Worm (Caenorhabditis elegans): ENCODE results near the gene F42A8.1.

Gene F42A8.1

DNA sequence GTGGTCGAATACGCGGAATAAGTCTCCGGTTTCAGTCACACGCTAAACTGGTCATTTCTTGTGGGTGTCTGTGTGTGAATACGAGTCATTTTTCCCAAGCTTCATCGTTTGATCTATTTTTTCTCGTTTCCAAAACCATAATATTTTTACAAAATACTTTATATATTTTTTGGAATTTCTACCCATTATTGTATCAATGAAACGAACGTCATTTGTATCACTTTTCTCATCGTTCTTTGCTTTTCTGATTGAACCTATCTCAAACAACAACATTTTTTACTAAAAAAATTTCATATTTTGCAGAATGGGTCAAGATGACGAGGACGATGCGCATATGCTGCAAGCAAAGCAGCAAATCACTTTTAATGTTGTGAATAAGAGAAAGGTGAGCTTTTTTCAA is 11.8 kb upstream of the F42A8.1 start, which contains the start of gene mel-11:
Gene mel-11, plus strand, starts transcription at position 301 of the 400 bp plus-strand sequence.
- TF ChIP-seq ztf-11 (tag; optimal IDR thresholded peaks at IDR 0.05) = no peak
- no peak for TF ChIP-seq nhr-10 (tag; optimal IDR thresholded peaks at IDR 0.05)
- no peak for TF ChIP-seq dpl-1 (GFP tag; optimal IDR thresholded peaks at IDR 0.05)
- TF ChIP-seq madf-5 (GFP tag; IDR thresholded peaks at IDR 0.05) = no peak
- TF ChIP-seq pha-4 (GFP tag; IDR thresholded peaks at IDR 0.05) = no peak
- TF ChIP-seq pha-4 (tag; optimal IDR thresholded peaks at IDR 0.05) = no peak
- TF ChIP-seq nhr-111 (GFP tag; optimal IDR thresholded peaks at IDR 0.05) = no peak
- TF ChIP-seq egl-43 (GFP tag; IDR thresholded peaks at IDR 0.05) = no peak
- no peak for TF ChIP-seq tra-1 (GFP tag; IDR thresholded peaks at IDR 0.05)
- TF ChIP-seq rbr-2 (tag; optimal IDR thresholded peaks at IDR 0.05) = no peak
- no peak for TF ChIP-seq sdz-12 (GFP tag; optimal IDR thresholded peaks at IDR 0.05)
- no peak for TF ChIP-seq nhr-76 (tag; optimal IDR thresholded peaks at IDR 0.05)
- TF ChIP-seq nhr-6 (tag; optimal IDR thresholded peaks at IDR 0.05) = no peak
- TF ChIP-seq mdl-1 (tag; optimal IDR thresholded peaks at IDR 0.05) = no peak
- TF ChIP-seq cey-2 (tag; optimal IDR thresholded peaks at IDR 0.05; ENCODE audit: borderline replicate concordance, insufficient read depth) = no peak
- no peak for TF ChIP-seq mep-1 (tag; optimal IDR thresholded peaks at IDR 0.05)
- no peak for TF ChIP-seq F10B5.3 (tag; optimal IDR thresholded peaks at IDR 0.05)
- TF ChIP-seq ceh-44 (GFP tag; IDR thresholded peaks at IDR 0.05) = no peak

DNA sequence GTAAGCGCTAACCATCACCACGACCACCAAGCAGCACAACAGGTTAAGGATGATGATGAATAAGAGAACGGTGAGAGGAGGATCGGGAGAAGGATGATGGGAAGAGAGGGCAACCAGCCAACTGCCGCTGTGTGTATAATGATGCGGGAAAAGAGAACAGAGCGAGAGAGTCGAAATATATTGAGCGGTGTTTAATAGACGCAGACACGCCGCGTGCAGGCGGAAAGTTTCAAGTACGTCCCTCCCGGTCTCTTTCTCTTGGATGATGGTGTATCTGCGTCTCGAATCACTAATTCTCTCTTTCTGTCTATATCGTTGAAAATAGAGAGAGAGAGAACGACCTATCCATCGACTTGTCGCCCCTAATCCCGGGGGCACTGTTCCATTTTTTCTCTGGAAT is 10.3 kb upstream of the F42A8.1 start:
- TF ChIP-seq lim-7 (GFP tag; IDR thresholded peaks at IDR 0.05) (no peak), nhr-11 (tag; optimal IDR thresholded peaks at IDR 0.05) (peak; percentile 7), unc-130 (GFP tag; optimal IDR thresholded peaks at IDR 0.05) (no peak), hif-1 (tag; optimal IDR thresholded peaks at IDR 0.05) (peak in 1 of 2 experiments; percentile 56), hmg-1.1 (GFP tag; IDR thresholded peaks at IDR 0.05) (peak; percentile 78), dmd-8 (GFP tag; IDR thresholded peaks at IDR 0.05) (no peak), daf-8 (GFP tag; IDR thresholded peaks at IDR 0.05) (no peak), T20F7.1 (GFP tag; optimal IDR thresholded peaks at IDR 0.05) (no peak), dve-1 (tag; optimal IDR thresholded peaks at IDR 0.05; ENCODE audit: insufficient read depth) (peak; percentile 16), T26A8.4 (GFP tag; IDR thresholded peaks at IDR 0.05) (0 out of 2 replicates have a peak, but pooled peaks have one; percentile 30), hlh-30 (tag; optimal IDR thresholded peaks at IDR 0.05; ENCODE audit: insufficient read depth) (peak; percentile 57), mep-1 (tag; optimal IDR thresholded peaks at IDR 0.05) (peak; percentile 67), nhr-28 (tag; optimal IDR thresholded peaks at IDR 0.05) (peak; percentile 71), ztf-7 (tag; optimal IDR thresholded peaks at IDR 0.05) (peak; percentile 1), lin-38 (GFP tag; IDR thresholded peaks at IDR 0.05) (peak; percentile 35; the same call in 1 of the 2 replicates), Y75B8A.6 (GFP tag; IDR thresholded peaks at IDR 0.05) (no peak), madf-9 (GFP tag; conservative IDR thresholded peaks at IDR 0.05) (no peak), pqm-1 (tag; optimal IDR thresholded peaks at IDR 0.05) (no peak), nhr-111 (GFP tag; optimal IDR thresholded peaks at IDR 0.05) (no peak), unc-62 (GFP tag; optimal IDR thresholded peaks at IDR 0.05 in 1 of 2) (peak in 1 of 2 experiments; percentile 43), unc-62 (tag; optimal IDR thresholded peaks at IDR 0.05) (no peak), mdl-1 (tag; optimal IDR thresholded peaks at IDR 0.05) (peak in 1 of 2 experiments; percentile 72), dmd-6 (GFP tag; IDR thresholded peaks at IDR 0.05) (peak; percentile 28; the same call in 1 of the 2 replicates), ceh-62 (tag; optimal IDR thresholded peaks at IDR 0.05) (no peak), dpl-1 (GFP tag; optimal IDR thresholded peaks at IDR 0.05) (peak; percentile 19), spr-1 (tag; optimal IDR thresholded peaks at IDR 0.05) (no peak), hlh-11 (tag; optimal IDR thresholded peaks at IDR 0.05) (peak; percentile 76), daf-12 (tag; optimal IDR thresholded peaks at IDR 0.05) (no peak), ceh-82 (tag; optimal IDR thresholded peaks at IDR 0.05) (no peak), egl-27 (tag; optimal IDR thresholded peaks at IDR 0.05) (no peak), mes-2 (tag; optimal IDR thresholded peaks at IDR 0.05; ENCODE audit: poor library complexity, severe bottlenecking) (peak; percentile 19), attf-4 (tag; optimal IDR thresholded peaks at IDR 0.05) (no peak), mxl-3 (GFP tag; optimal IDR thresholded peaks at IDR 0.05) (peak; percentile 90), lsy-2 (tag; optimal IDR thresholded peaks at IDR 0.05) (peak in 1 of 2 experiments; percentile 47), ceh-44 (GFP tag; IDR thresholded peaks at IDR 0.05) (no peak), egl-43 (GFP tag; IDR thresholded peaks at IDR 0.05) (peak; percentile 53; the same call in 1 of the 2 replicates), pha-4 (GFP tag; IDR thresholded peaks at IDR 0.05) (0 out of 2 replicates have a peak, but pooled peaks have one; percentile 30), pha-4 (tag; optimal IDR thresholded peaks at IDR 0.05) (no peak), nhr-25 (tag; optimal IDR thresholded peaks at IDR 0.05; ENCODE audit: borderline replicate concordance, insufficient read depth) (peak; percentile 21)

Data from whole organism, L4 larva.